Worm (Caenorhabditis elegans) whole organism, L3 larva: Measurements from ENCODE around the gene orc-3.

Experiments used
- ceh-82 ChIP-seq: fragments of 150-350 bp; optimal IDR thresholded peaks from 2 replicates; lab custom pipeline; 2014; ENCODE audit warnings: missing biosample characterization, missing genetic modification characterization
- nhr-25 ChIP-seq: sonication (generic microtip); optimal IDR thresholded peaks from 2 replicates; lab custom pipeline; 2017; ENCODE audit warnings: missing biosample characterization, missing genetic modification characterization
- nhr-76 ChIP-seq: fragments of 150-350 bp; sonication (generic microtip); optimal IDR thresholded peaks from 5 replicates; lab custom pipeline; 2014; ENCODE audit warnings: missing biosample characterization, missing genetic modification characterization
- pqm-1 ChIP-seq: fragments of 150-350 bp; optimal IDR thresholded peaks from 2 replicates; lab custom pipeline; 2017; ENCODE audit warnings: missing biosample characterization, missing genetic modification characterization, inconsistent platforms
- unc-39 ChIP-seq: sonication (generic microtip); optimal IDR thresholded peaks from 4 replicates; lab custom pipeline; 2017; ENCODE audit warnings: missing biosample characterization, missing genetic modification characterization

ce11 chrIII:1221995-1222394, 14.1 kb downstream of the orc-3 start:
- no peak for TF ChIP-seq nhr-25
- TF ChIP-seq unc-39 (tag; lab: Kevin White, UChicago), result no peak
- no peak for TF ChIP-seq pqm-1 (tag; lab: Kevin White, UChicago)
- no peak for TF ChIP-seq nhr-76 (tag; lab: Kevin White, UChicago)
- TF ChIP-seq ceh-82, result no peak
